Worm (Caenorhabditis elegans): ENCODE data around the gene pkc-1.

pkc-1 gene

ce11 chrV:12026878-12027477 is 5.0 kb downstream of the pkc-1 start (continued):
- TF ChIP-seq aha-1 (tag; optimal IDR thresholded peaks at IDR 0.05) (no peak), nhr-84 (tag; optimal IDR thresholded peaks at IDR 0.05) (no peak), ceh-63 (GFP tag; optimal IDR thresholded peaks at IDR 0.05) (no peak), unc-30 (tag; optimal IDR thresholded peaks at IDR 0.05) (no peak), dpl-1 (GFP tag; optimal IDR thresholded peaks at IDR 0.05) (peak in 1 of 3 experiments; percentile 23), pag-3 (tag; optimal IDR thresholded peaks at IDR 0.05; ENCODE audit: borderline replicate concordance, insufficient read depth) (no peak), nhr-77 (tag; optimal IDR thresholded peaks at IDR 0.05) (no peak), pax-3 (tag; optimal IDR thresholded peaks at IDR 0.05) (peak; percentile 41), swsn-7 (tag; optimal IDR thresholded peaks at IDR 0.05) (peak; percentile 47), fkh-8 (tag; optimal IDR thresholded peaks at IDR 0.05) (peak; percentile 87), C04F5.9 (tag; optimal IDR thresholded peaks at IDR 0.05) (no peak), ceh-88 (GFP tag; IDR thresholded peaks at IDR 0.05) (no peak), nhr-90 (tag; optimal IDR thresholded peaks at IDR 0.05; ENCODE audit: poor library complexity) (no peak), ceh-90 (tag; optimal IDR thresholded peaks at IDR 0.05) (no peak), fkh-4 (tag; optimal IDR thresholded peaks at IDR 0.05; ENCODE audit: borderline replicate concordance) (no peak), isw-1 (GFP tag; IDR thresholded peaks at IDR 0.05) (peak; percentile 25), nhr-71 (tag; optimal IDR thresholded peaks at IDR 0.05) (peak; percentile 70), hlh-4 (tag; optimal IDR thresholded peaks at IDR 0.05) (no peak), nhr-20 (tag; optimal IDR thresholded peaks at IDR 0.05) (peak; percentile 22), irx-1 (tag; optimal IDR thresholded peaks at IDR 0.05) (peak; percentile 4), unc-86 (tag; optimal IDR thresholded peaks at IDR 0.05) (peak; percentile 38), egl-27 (tag; optimal IDR thresholded peaks at IDR 0.05) (no peak), tlp-1 (tag; optimal IDR thresholded peaks at IDR 0.05) (no peak), C34B4.2 (tag; optimal IDR thresholded peaks at IDR 0.05) (no peak), nhr-85 (tag) (no peak), C16A3.4 (tag; optimal IDR thresholded peaks at IDR 0.05) (peak; percentile 29), ceh-82 (tag; optimal IDR thresholded peaks at IDR 0.05) (peak; percentile 5 to 67 (median 25)), grh-1 (GFP tag; IDR thresholded peaks at IDR 0.05) (no peak), pqm-1 (tag; optimal IDR thresholded peaks at IDR 0.05) (no peak), unc-62 (GFP tag; optimal IDR thresholded peaks at IDR 0.05) (no peak), mep-1 (tag; optimal IDR thresholded peaks at IDR 0.05) (peak; percentile 71), zag-1 (tag; optimal IDR thresholded peaks at IDR 0.05) (no peak), lir-3 (tag; optimal IDR thresholded peaks at IDR 0.05; ENCODE audit: poor library complexity) (no peak), hlh-17 (GFP tag; optimal IDR thresholded peaks at IDR 0.05; ENCODE audit: borderline replicate concordance) (no peak), ces-1 (GFP tag; optimal IDR thresholded peaks at IDR 0.05) (no peak), efl-3 (GFP tag; optimal IDR thresholded peaks at IDR 0.05) (no peak), zip-4 (GFP tag; optimal IDR thresholded peaks at IDR 0.05) (no peak), elt-3 (tag; optimal IDR thresholded peaks at IDR 0.05) (no peak), unc-98 (GFP tag; IDR thresholded peaks at IDR 0.05) (no peak)

ce11 chrV:12025683-12026082 is 6.3 kb downstream of the pkc-1 start:
- no peak for TF ChIP-seq ets-5 (GFP tag; IDR thresholded peaks at IDR 0.05)
- TF ChIP-seq mab-9 (GFP tag; IDR thresholded peaks at IDR 0.05) = no peak
- TF ChIP-seq tbx-2 (tag; optimal IDR thresholded peaks at IDR 0.05) = no peak
- TF ChIP-seq unc-130 (tag; optimal IDR thresholded peaks at IDR 0.05) = no peak
- TF ChIP-seq unc-86 (tag; optimal IDR thresholded peaks at IDR 0.05) = no peak
- TF ChIP-seq nhr-19 (GFP tag; conservative IDR thresholded peaks at IDR 0.05) = no peak
- TF ChIP-seq elt-2 (tag; optimal IDR thresholded peaks at IDR 0.05) = no peak
- no peak for TF ChIP-seq zip-4 (GFP tag; optimal IDR thresholded peaks at IDR 0.05)
- TF ChIP-seq egl-27 (tag; optimal IDR thresholded peaks at IDR 0.05) = no peak
- TF ChIP-seq dsc-1 (tag; optimal IDR thresholded peaks at IDR 0.05) = no peak
- TF ChIP-seq skn-1 (tag; optimal IDR thresholded peaks at IDR 0.05) = peak; percentile 2
- TF ChIP-seq sptf-1 (tag; optimal IDR thresholded peaks at IDR 0.05) = no peak
- peak; percentile 15 for TF ChIP-seq pax-3 (tag; optimal IDR thresholded peaks at IDR 0.05)
- no peak for TF ChIP-seq alr-1 (tag; optimal IDR thresholded peaks at IDR 0.05; ENCODE audit: borderline replicate concordance)
- TF ChIP-seq unc-30 (tag; optimal IDR thresholded peaks at IDR 0.05) = no peak
- no peak for TF ChIP-seq snpc-4 (tag; optimal IDR thresholded peaks at IDR 0.05)
- no peak for TF ChIP-seq efl-1 (optimal IDR thresholded peaks at IDR 0.05)
- TF ChIP-seq efl-1 (GFP tag; optimal IDR thresholded peaks at IDR 0.05 in 1 of 2) = peak in 1 of 2 experiments; percentile 77
- no peak for TF ChIP-seq unc-98 (GFP tag; IDR thresholded peaks at IDR 0.05)
- no peak for TF ChIP-seq ceh-63 (GFP tag; optimal IDR thresholded peaks at IDR 0.05)
- peak; percentile 10 for TF ChIP-seq egl-13 (tag; optimal IDR thresholded peaks at IDR 0.05)

Measured in whole organism, L1 larva.